Fruit fly (Drosophila melanogaster): ENCODE data around the gene Fuca.

The Fuca gene

dm6 chr3L:11487327-11487973 is 35.1 kb downstream of the Fuca start, which contains the start of gene chrb (continued):
- TF ChIP-seq CG3163 (GFP tag; optimal IDR thresholded peaks at IDR 0.05) (peak; percentile 99), CG12391 (tag; optimal IDR thresholded peaks at IDR 0.05) (peak; percentile 36), Camta (GFP tag; optimal IDR thresholded peaks at IDR 0.05) (peak; percentile 52), lola (GFP tag; optimal IDR thresholded peaks at IDR 0.05) (no peak), TFAM (GFP tag; optimal IDR thresholded peaks at IDR 0.05) (no peak), CG17829 (tag; optimal IDR thresholded peaks at IDR 0.05) (peak; percentile 80), Dbx (GFP tag; IDR thresholded peaks at IDR 0.05) (peak; percentile 65; the same call in 2 of the 3 replicates), CG10654 (GFP tag; optimal IDR thresholded peaks at IDR 0.05) (no peak), Mrtf (GFP tag; IDR thresholded peaks at IDR 0.05) (no peak), jigr1 (GFP tag; IDR thresholded peaks at IDR 0.05) (no peak), gsb (GFP tag; IDR thresholded peaks at IDR 0.05) (no peak), slbo (GFP tag; IDR thresholded peaks at IDR 0.05) (peak; percentile 25; the same call in 1 of the 2 replicates), tap (tag; optimal IDR thresholded peaks at IDR 0.05) (no peak), ewg (GFP tag; optimal IDR thresholded peaks at IDR 0.05) (peak; percentile 59), sens (GFP tag) (peak; percentile 92), HHEX (GFP tag; optimal IDR thresholded peaks at IDR 0.05) (peak; percentile 64), sd (tag; optimal IDR thresholded peaks at IDR 0.05) (peak; percentile 65), D19A (tag; optimal IDR thresholded peaks at IDR 0.05) (peak; percentile 55), CG5953 (GFP tag; IDR thresholded peaks at IDR 0.05) (0 out of 2 replicates have a peak, but pooled peaks have one; percentile 23), CG1233 (GFP tag; optimal IDR thresholded peaks at IDR 0.05) (peak; percentile 25), CG11456 (GFP tag; IDR thresholded peaks at IDR 0.05) (no peak), CG7987 (GFP tag; optimal IDR thresholded peaks at IDR 0.05) (peak; percentile 72), Bteb2 (GFP tag; optimal IDR thresholded peaks at IDR 0.05) (no peak), dysf (GFP tag; IDR thresholded peaks at IDR 0.05) (peak; percentile 33; the same call in 1 of the 3 replicates), CG11696 (GFP tag; IDR thresholded peaks at IDR 0.05) (no peak), Dad (GFP tag; optimal IDR thresholded peaks at IDR 0.05) (peak; percentile 36), ash1 (GFP tag; optimal IDR thresholded peaks at IDR 0.05) (peak; percentile 85), CrebB (tag; optimal IDR thresholded peaks at IDR 0.05) (peak; percentile 73), NK7.1 (GFP tag; optimal IDR thresholded peaks at IDR 0.05) (peak; percentile 15), wor (GFP tag; IDR thresholded peaks at IDR 0.05) (no peak), PHDP (tag; optimal IDR thresholded peaks at IDR 0.05) (peak; percentile 45), CG15601 (tag; optimal IDR thresholded peaks at IDR 0.05) (no peak), Atf6 (GFP tag; IDR thresholded peaks at IDR 0.05) (peak; percentile 29), CG10321 (GFP tag; IDR thresholded peaks at IDR 0.05) (no peak), shn (GFP tag; optimal IDR thresholded peaks at IDR 0.05) (peak; percentile 30), Lim3 (GFP tag; IDR thresholded peaks at IDR 0.05) (no peak), CG4282 (GFP tag; optimal IDR thresholded peaks at IDR 0.05) (peak; percentile 43), CG10543 (GFP tag; optimal IDR thresholded peaks at IDR 0.05) (peak; percentile 74), aop (GFP tag; IDR thresholded peaks at IDR 0.05) (no peak), CG17912 (GFP tag; optimal IDR thresholded peaks at IDR 0.05) (no peak), CHES-1-like (GFP tag; optimal IDR thresholded peaks at IDR 0.05) (peak; percentile 73), ems (GFP tag; optimal IDR thresholded peaks at IDR 0.05) (peak; percentile 53), ranshi (GFP tag; IDR thresholded peaks at IDR 0.05) (peak; percentile 37; the same call in 1 of the 2 replicates), lmd (GFP tag; IDR thresholded peaks at IDR 0.05) (peak; percentile 18; the same call in 1 of the 2 replicates), CG10366 (GFP tag; IDR thresholded peaks at IDR 0.05) (0 out of 2 replicates have a peak, but pooled peaks have one; percentile 27), CG1602 (GFP tag; optimal IDR thresholded peaks at IDR 0.05) (no peak), Gsc (GFP tag; IDR thresholded peaks at IDR 0.05) (no peak), CG6765 (GFP tag; optimal IDR thresholded peaks at IDR 0.05) (peak; percentile 61), CG2202 (tag; optimal IDR thresholded peaks at IDR 0.05) (peak; percentile 30), CG12219 (GFP tag; optimal IDR thresholded peaks at IDR 0.05) (peak; percentile 38), cas (GFP tag; IDR thresholded peaks at IDR 0.05) (no peak)
